Worm (Caenorhabditis elegans): ENCODE data around the gene htp-1.

ce11 chrIV:5396769-5397168, 5.4 kb upstream of the htp-1 start, which contains the start of gene ZK616.3:
- TF ChIP-seq W03F9.2 (tag; optimal IDR thresholded peaks at IDR 0.05) (no peak), him-1 (tag; optimal IDR thresholded peaks at IDR 0.05) (no peak)
